Fruit fly (Drosophila melanogaster) whole organism, prepupa: ENCODE measurements around the gene CG14877.

Experiments
- Blimp-1 ChIP-seq: fragments of 200-800 bp; sonication (Bioruptor generic); optimal IDR thresholded peaks from 3 replicates; lab custom pipeline; 2017; ENCODE audit warnings: missing biosample characterization, missing genetic modification characterization, mild to moderate bottlenecking, moderate library complexity, missing genetic modification reagents
- CG10631 ChIP-seq: fragments of 200-800 bp; sonication (Bioruptor generic); optimal IDR thresholded peaks from 2 replicates; lab custom pipeline; 2016; ENCODE audit warnings: missing biosample characterization, missing genetic modification characterization
- CG11294 ChIP-seq: fragments of 200-800 bp; sonication (Bioruptor generic); IDR thresholded peaks from 2 replicates; pipeline ENCODE4 v1.3.6; 2022; ENCODE audit warnings: missing biosample characterization, missing genetic modification characterization
- CG11762 ChIP-seq: fragments of 200-800 bp; sonication (Bioruptor generic); optimal IDR thresholded peaks from 3 replicates; lab custom pipeline; 2016; ENCODE audit warnings: missing biosample characterization, missing genetic modification characterization; ENCODE audit not compliant: insufficient read depth
- CG15336 ChIP-seq: fragments of 200-800 bp; sonication (Bioruptor generic); IDR thresholded peaks from 2 replicates; pipeline ENCODE4 v1.3.6; 2022; ENCODE audit warnings: missing biosample characterization, missing genetic modification characterization
- CG3032 ChIP-seq: fragments of 200-800 bp; optimal IDR thresholded peaks from 2 replicates; lab custom pipeline; 2019; ENCODE audit warnings: missing biosample characterization, mild to moderate bottlenecking, missing genetic modification characterization, moderate library complexity
- CG31627 ChIP-seq: fragments of 200-800 bp; sonication (Bioruptor generic); optimal IDR thresholded peaks from 3 replicates; lab custom pipeline; 2016; ENCODE audit warnings: missing biosample characterization, missing genetic modification characterization
- CG32006 ChIP-seq: fragments of 200-800 bp; sonication (Bioruptor generic); optimal IDR thresholded peaks from 3 replicates; lab custom pipeline; 2017; ENCODE audit warnings: missing biosample characterization, mild to moderate bottlenecking, missing genetic modification characterization
- CG34406 ChIP-seq: fragments of 200-800 bp; sonication (Bioruptor generic); optimal IDR thresholded peaks from 3 replicates; lab custom pipeline; 2016; ENCODE audit warnings: missing biosample characterization, missing genetic modification characterization
- CG3919 ChIP-seq: fragments of 200-800 bp; sonication (Bioruptor generic); optimal IDR thresholded peaks from 3 replicates; lab custom pipeline; 2016; ENCODE audit warnings: missing biosample characterization, missing genetic modification characterization
- CG6163 ChIP-seq: fragments of 200-800 bp; sonication (Bioruptor generic); IDR thresholded peaks from 3 replicates; pipeline ENCODE4 v1.3.6; 2022; ENCODE audit warnings: missing biosample characterization, missing genetic modification characterization
- CG6854 ChIP-seq: fragments of 200-800 bp; sonication (Bioruptor generic); optimal IDR thresholded peaks from 2 replicates; lab custom pipeline; 2017; ENCODE audit warnings: missing biosample characterization, mild to moderate bottlenecking, missing genetic modification characterization
- CG8119 ChIP-seq: fragments of 200-800 bp; sonication (Bioruptor generic); IDR thresholded peaks from 3 replicates; pipeline ENCODE4 v1.3.6; 2022; ENCODE audit warnings: missing biosample characterization, missing genetic modification characterization
- CG8319 ChIP-seq: fragments of 200-800 bp; sonication (Bioruptor generic); optimal IDR thresholded peaks from 3 replicates; lab custom pipeline; 2016; ENCODE audit warnings: missing biosample characterization, missing genetic modification characterization
- CG8632 ChIP-seq: fragments of 200-800 bp; sonication (Bioruptor generic); optimal IDR thresholded peaks from 3 replicates; lab custom pipeline; 2016; ENCODE audit warnings: missing biosample characterization, missing genetic modification characterization
- Eip78C ChIP-seq: fragments of 200-800 bp; sonication (Bioruptor generic); peaks from one replicate; lab custom pipeline; 2016; ENCODE audit warnings: missing biosample characterization, missing genetic modification characterization
- Eip93F ChIP-seq: fragments of 200-800 bp; sonication (Bioruptor generic); optimal IDR thresholded peaks from 2 replicates; lab custom pipeline; 2016; ENCODE audit warnings: missing biosample characterization, mild to moderate bottlenecking, missing genetic modification characterization
- Ets96B ChIP-seq: fragments of 200-800 bp; optimal IDR thresholded peaks from 2 replicates; lab custom pipeline; 2019; ENCODE audit warnings: missing biosample characterization, mild to moderate bottlenecking, missing genetic modification characterization, moderate library complexity
- Gug ChIP-seq: fragments of 200-800 bp; sonication (Bioruptor generic); IDR thresholded peaks from 2 replicates; pipeline ENCODE4 v1.3.6; 2022; ENCODE audit warnings: missing biosample characterization, missing genetic modification characterization
- Hr38 ChIP-seq: sonication (Bioruptor generic); optimal IDR thresholded peaks from 2 replicates; lab custom pipeline; 2016; ENCODE audit warnings: missing biosample characterization, missing genetic modification characterization
- Hr39 ChIP-seq: fragments of 200-800 bp; sonication (Bioruptor generic); optimal IDR thresholded peaks from 2 replicates; lab custom pipeline; 2016; ENCODE audit warnings: missing biosample characterization, missing genetic modification characterization
- Hr4 ChIP-seq: fragments of 200-800 bp; sonication (Bioruptor generic); optimal IDR thresholded peaks from 3 replicates; lab custom pipeline; 2016; ENCODE audit warnings: missing biosample characterization, missing genetic modification characterization
- Met ChIP-seq: fragments of 200-800 bp; sonication (Bioruptor generic); optimal IDR thresholded peaks from 3 replicates; lab custom pipeline; 2016; ENCODE audit warnings: missing biosample characterization, missing genetic modification characterization
- OdsH ChIP-seq: fragments of 200-800 bp; sonication (Bioruptor generic); optimal IDR thresholded peaks from 3 replicates; lab custom pipeline; 2016; ENCODE audit warnings: missing biosample characterization, missing genetic modification characterization
- Smox ChIP-seq: fragments of 200-800 bp; sonication (Bioruptor generic); optimal IDR thresholded peaks from 3 replicates; lab custom pipeline; 2016; ENCODE audit warnings: missing biosample characterization, missing genetic modification characterization
- achi ChIP-seq: fragments of 200-800 bp; sonication (Bioruptor generic); optimal IDR thresholded peaks from 3 replicates; lab custom pipeline; 2016; ENCODE audit warnings: missing biosample characterization, missing genetic modification characterization
- acj6 ChIP-seq: fragments of 200-800 bp; sonication (Bioruptor generic); optimal IDR thresholded peaks from 3 replicates; lab custom pipeline; 2016; ENCODE audit warnings: missing biosample characterization, missing genetic modification characterization
- cyc ChIP-seq: fragments of 200-800 bp; sonication (Bioruptor generic); optimal IDR thresholded peaks from 3 replicates; lab custom pipeline; 2016; ENCODE audit warnings: missing biosample characterization, missing genetic modification characterization
- dac ChIP-seq: fragments of 200-800 bp; sonication (Bioruptor generic); optimal IDR thresholded peaks from 2 replicates; lab custom pipeline; 2017; ENCODE audit warnings: missing biosample characterization, mild to moderate bottlenecking, missing genetic modification characterization
- eg ChIP-seq: fragments of 200-800 bp; sonication (Bioruptor generic); IDR thresholded peaks from 3 replicates; pipeline ENCODE4 v1.3.6; 2022; ENCODE audit warnings: missing biosample characterization, missing genetic modification characterization
- esn ChIP-seq: fragments of 200-800 bp; sonication (Bioruptor generic); optimal IDR thresholded peaks from 2 replicates; lab custom pipeline; 2016; ENCODE audit warnings: missing biosample characterization, mild to moderate bottlenecking, missing genetic modification characterization, moderate library complexity
- fd59A ChIP-seq: fragments of 200-800 bp; sonication (Bioruptor generic); optimal IDR thresholded peaks from 2 replicates; lab custom pipeline; 2017; ENCODE audit warnings: missing biosample characterization, mild to moderate bottlenecking, missing genetic modification characterization, missing genetic modification reagents
- fkh ChIP-seq: fragments of 200-800 bp; sonication (Bioruptor generic); optimal IDR thresholded peaks from 3 replicates; lab custom pipeline; 2017; ENCODE audit warnings: missing biosample characterization, mild to moderate bottlenecking, missing genetic modification characterization, moderate library complexity
- net ChIP-seq: fragments of 200-800 bp; sonication (Bioruptor generic); optimal IDR thresholded peaks from 3 replicates; lab custom pipeline; 2016; ENCODE audit warnings: missing biosample characterization, missing genetic modification characterization
- pdm3 ChIP-seq: fragments of 200-800 bp; sonication (Bioruptor generic); optimal IDR thresholded peaks from 3 replicates; lab custom pipeline; 2016; ENCODE audit warnings: missing biosample characterization, missing genetic modification characterization
- salr ChIP-seq, 2 experiments: fragments of 200-800 bp; sonication (Bioruptor generic); optimal IDR thresholded peaks; 3 replicates each; lab custom pipeline; 2016 to 2018; ENCODE audit warnings: missing biosample characterization in 2 of 2, missing genetic modification characterization in 2 of 2, mild to moderate bottlenecking in 1 of 2
- spab ChIP-seq: fragments of 200-800 bp; sonication (Bioruptor generic); optimal IDR thresholded peaks from 2 replicates; lab custom pipeline; 2017; ENCODE audit warnings: missing biosample characterization, mild to moderate bottlenecking, missing genetic modification characterization, missing genetic modification reagents
- ss ChIP-seq, 2 experiments: fragments of 200-800 bp; sonication (Bioruptor generic); optimal IDR thresholded peaks; 2 replicates in 1 of 2; 3 replicates in 1 of 2; lab custom pipeline; 2017 to 2018; ENCODE audit warnings: mild to moderate bottlenecking in 2 of 2, missing biosample characterization in 2 of 2, missing genetic modification characterization in 2 of 2, moderate library complexity in 1 of 2
- svp ChIP-seq: fragments of 200-800 bp; sonication (Bioruptor generic); peaks from one replicate; lab custom pipeline; 2016; ENCODE audit warnings: missing biosample characterization, missing genetic modification characterization
- vri ChIP-seq: fragments of 200-800 bp; sonication (Bioruptor generic); optimal IDR thresholded peaks from 3 replicates; lab custom pipeline; 2016; ENCODE audit warnings: missing biosample characterization, mild to moderate bottlenecking, missing genetic modification characterization

The CG14877 gene

dm6 chr3R:15927172-15927571, 31.3 kb upstream of the CG14877 start (continued):
- TF ChIP-seq Eip93F (GFP tag; lab: Kevin White, UChicago) (no peak), acj6 (GFP tag; lab: Kevin White, UChicago) (peak; percentile 42), Met (no peak), CG8319 (GFP tag; lab: Kevin White, UChicago) (no peak), CG15336 (peak; percentile 85), Hr4 (GFP tag; lab: Kevin White, UChicago) (peak; percentile 84), Hr39 (no peak), fd59A (no peak), dac (GFP tag; lab: Kevin White, UChicago) (peak; percentile 64), CG32006 (GFP tag; lab: Kevin White, UChicago) (peak; percentile 88), CG10631 (GFP tag; lab: Kevin White, UChicago) (no peak), ss (GFP tag; optimal IDR thresholded peaks at IDR 0.05; lab: Kevin White, UChicago) (no peak), cyc (GFP tag; lab: Kevin White, UChicago) (no peak), pdm3 (GFP tag; lab: Kevin White, UChicago) (peak; percentile 51), CG8632 (GFP tag; lab: Kevin White, UChicago) (no peak), Ets96B (no peak), net (no peak), CG6854 (GFP tag; lab: Kevin White, UChicago) (no peak), CG11762 (GFP tag; lab: Kevin White, UChicago) (no peak), Blimp-1 (no peak), svp (GFP tag; lab: Kevin White, UChicago) (no peak), Eip78C (peak; percentile 84), CG11294 (GFP tag; lab: Robert Waterston, UW) (peak; percentile 39; the same call in 1 of the 2 replicates), Gug (GFP tag; lab: Robert Waterston, UW) (peak; percentile 50; the same call in 1 of the 2 replicates), salr (GFP tag; optimal IDR thresholded peaks at IDR 0.05; lab: Kevin White, UChicago) (peak in 1 of 2 experiments; percentile 61), CG34406 (no peak), CG3919 (peak; percentile 31), achi (GFP tag; lab: Kevin White, UChicago) (no peak), CG6163 (GFP tag; lab: Robert Waterston, UW) (peak; percentile 58; the same call in 1 of the 3 replicates), CG31627 (GFP tag; lab: Kevin White, UChicago) (no peak), vri (GFP tag; lab: Kevin White, UChicago) (no peak), esn (GFP tag; lab: Kevin White, UChicago) (no peak), eg (GFP tag; lab: Robert Waterston, UW) (peak; percentile 76), Smox (GFP tag; lab: Kevin White, UChicago) (no peak), Hr38 (no peak), spab (GFP tag; lab: Kevin White, UChicago) (no peak)

dm6 chr3R:15925939-15926338, 30.1 kb upstream of the CG14877 start:
- no peak for TF ChIP-seq CG10631 (GFP tag; lab: Kevin White, UChicago)
- TF ChIP-seq Hr38, result no peak
- TF ChIP-seq CG8119, result no peak
- peak; percentile 44 for TF ChIP-seq fkh (GFP tag; lab: Kevin White, UChicago)
- TF ChIP-seq, all 60 proteins: peak for 1

DNA sequence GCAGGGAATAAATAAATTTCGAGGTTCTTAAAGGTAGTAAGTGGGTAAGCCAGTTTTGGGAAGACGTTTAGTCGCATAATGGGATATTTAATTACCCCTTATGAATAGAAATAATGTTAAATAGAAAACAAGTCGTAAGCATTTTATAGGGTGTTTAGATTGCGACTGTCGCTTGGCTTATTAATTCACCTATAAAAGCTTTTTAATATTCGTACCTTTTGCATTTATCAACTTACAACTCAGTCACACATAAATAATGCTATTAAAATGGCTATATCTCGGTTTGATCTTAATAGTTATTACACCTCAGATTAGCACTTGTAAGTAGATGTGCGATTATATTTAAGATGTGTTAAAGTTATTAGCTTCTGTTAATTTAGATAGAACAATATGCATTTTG, 29.5 kb upstream of the CG14877 start, which contains the start of gene CG34276:
TSS of gene CG34276 (plus strand) at position 301 of the 400 bp plus-strand sequence.
- TF ChIP-seq CG8319 (GFP tag; lab: Kevin White, UChicago), result no peak
- no peak for TF ChIP-seq CG6854 (GFP tag; lab: Kevin White, UChicago)
- no peak for TF ChIP-seq OdsH (GFP tag; lab: Kevin White, UChicago)
- TF ChIP-seq CG3032 (tag; lab: Kevin White, UChicago), result no peak
- no peak for TF ChIP-seq Eip93F (GFP tag; lab: Kevin White, UChicago)
- no peak for TF ChIP-seq CG8632 (GFP tag; lab: Kevin White, UChicago)
- TF ChIP-seq dac (GFP tag; lab: Kevin White, UChicago), result no peak
